Fruit fly (Drosophila melanogaster) whole organism, prepupa: ENCODE results near the gene RpL36.

Source experiments
- Blimp-1 ChIP-seq: fragments of 200-800 bp; sonication (Bioruptor generic); optimal IDR thresholded peaks from 3 replicates; lab custom pipeline; 2017; ENCODE audit warnings: missing biosample characterization, missing genetic modification characterization, mild to moderate bottlenecking, moderate library complexity, missing genetic modification reagents
- CG10631 ChIP-seq: fragments of 200-800 bp; sonication (Bioruptor generic); optimal IDR thresholded peaks from 2 replicates; lab custom pipeline; 2016; ENCODE audit warnings: missing biosample characterization, missing genetic modification characterization
- CG10669 ChIP-seq: fragments of 200-800 bp; sonication (Bioruptor generic); optimal IDR thresholded peaks from 3 replicates; lab custom pipeline; 2018; ENCODE audit warnings: missing biosample characterization, mild to moderate bottlenecking, missing genetic modification characterization, moderate library complexity
- CG11294 ChIP-seq: fragments of 200-800 bp; sonication (Bioruptor generic); IDR thresholded peaks from 2 replicates; pipeline ENCODE4 v1.3.6; 2022; ENCODE audit warnings: missing biosample characterization, missing genetic modification characterization
- CG11762 ChIP-seq: fragments of 200-800 bp; sonication (Bioruptor generic); optimal IDR thresholded peaks from 3 replicates; lab custom pipeline; 2016; ENCODE audit warnings: missing biosample characterization, missing genetic modification characterization; ENCODE audit not compliant: insufficient read depth
- CG11902 ChIP-seq: fragments of 200-800 bp; sonication (Bioruptor generic); optimal IDR thresholded peaks from 3 replicates; lab custom pipeline; 2016; ENCODE audit warnings: missing biosample characterization, missing genetic modification characterization
- CG1621 ChIP-seq: fragments of 200-800 bp; sonication (Bioruptor generic); optimal IDR thresholded peaks from 3 replicates; lab custom pipeline; 2018; ENCODE audit warnings: missing biosample characterization, mild to moderate bottlenecking, missing genetic modification characterization
- CG3032 ChIP-seq: fragments of 200-800 bp; optimal IDR thresholded peaks from 2 replicates; lab custom pipeline; 2019; ENCODE audit warnings: missing biosample characterization, mild to moderate bottlenecking, missing genetic modification characterization, moderate library complexity
- CG34406 ChIP-seq: fragments of 200-800 bp; sonication (Bioruptor generic); optimal IDR thresholded peaks from 3 replicates; lab custom pipeline; 2016; ENCODE audit warnings: missing biosample characterization, missing genetic modification characterization
- CG6276 ChIP-seq: fragments of 200-800 bp; sonication (Bioruptor generic); optimal IDR thresholded peaks from 2 replicates; lab custom pipeline; 2017; ENCODE audit warnings: missing biosample characterization, mild to moderate bottlenecking, missing genetic modification characterization
- CG6792 ChIP-seq: fragments of 200-800 bp; sonication (Bioruptor generic); optimal IDR thresholded peaks from 3 replicates; lab custom pipeline; 2016; ENCODE audit warnings: missing biosample characterization, missing genetic modification characterization
- CG6854 ChIP-seq: fragments of 200-800 bp; sonication (Bioruptor generic); optimal IDR thresholded peaks from 2 replicates; lab custom pipeline; 2017; ENCODE audit warnings: missing biosample characterization, mild to moderate bottlenecking, missing genetic modification characterization
- CG8632 ChIP-seq: fragments of 200-800 bp; sonication (Bioruptor generic); optimal IDR thresholded peaks from 3 replicates; lab custom pipeline; 2016; ENCODE audit warnings: missing biosample characterization, missing genetic modification characterization
- Eip75B ChIP-seq: fragments of 200-800 bp; sonication (Bioruptor generic); optimal IDR thresholded peaks from 3 replicates; lab custom pipeline; 2016; ENCODE audit warnings: missing biosample characterization, missing genetic modification characterization
- Eip78C ChIP-seq: fragments of 200-800 bp; sonication (Bioruptor generic); peaks from one replicate; lab custom pipeline; 2016; ENCODE audit warnings: missing biosample characterization, missing genetic modification characterization
- Eip93F ChIP-seq: fragments of 200-800 bp; sonication (Bioruptor generic); optimal IDR thresholded peaks from 2 replicates; lab custom pipeline; 2016; ENCODE audit warnings: missing biosample characterization, mild to moderate bottlenecking, missing genetic modification characterization
- Hr4 ChIP-seq: fragments of 200-800 bp; sonication (Bioruptor generic); optimal IDR thresholded peaks from 3 replicates; lab custom pipeline; 2016; ENCODE audit warnings: missing biosample characterization, missing genetic modification characterization
- Sox102F ChIP-seq: fragments of 200-800 bp; sonication (Bioruptor generic); optimal IDR thresholded peaks from 2 replicates; lab custom pipeline; 2016; ENCODE audit warnings: missing biosample characterization, mild to moderate bottlenecking, missing genetic modification characterization
- Sox14 ChIP-seq: fragments of 200-800 bp; sonication (Bioruptor generic); optimal IDR thresholded peaks from 3 replicates; lab custom pipeline; 2016; ENCODE audit warnings: missing biosample characterization, missing genetic modification characterization
- acj6 ChIP-seq: fragments of 200-800 bp; sonication (Bioruptor generic); optimal IDR thresholded peaks from 3 replicates; lab custom pipeline; 2016; ENCODE audit warnings: missing biosample characterization, missing genetic modification characterization
- dsx ChIP-seq: fragments of 200-800 bp; optimal IDR thresholded peaks from 3 replicates; lab custom pipeline; 2019; ENCODE audit warnings: missing biosample characterization, mild to moderate bottlenecking, missing genetic modification characterization, moderate library complexity; ENCODE audit not compliant: poor library complexity, severe bottlenecking
- esn ChIP-seq: fragments of 200-800 bp; sonication (Bioruptor generic); optimal IDR thresholded peaks from 2 replicates; lab custom pipeline; 2016; ENCODE audit warnings: missing biosample characterization, mild to moderate bottlenecking, missing genetic modification characterization, moderate library complexity
- fd59A ChIP-seq: fragments of 200-800 bp; sonication (Bioruptor generic); optimal IDR thresholded peaks from 2 replicates; lab custom pipeline; 2017; ENCODE audit warnings: missing biosample characterization, mild to moderate bottlenecking, missing genetic modification characterization, missing genetic modification reagents
- fkh ChIP-seq: fragments of 200-800 bp; sonication (Bioruptor generic); optimal IDR thresholded peaks from 3 replicates; lab custom pipeline; 2017; ENCODE audit warnings: missing biosample characterization, mild to moderate bottlenecking, missing genetic modification characterization, moderate library complexity
- lz ChIP-seq: fragments of 200-800 bp; sonication (Bioruptor generic); optimal IDR thresholded peaks from 3 replicates; lab custom pipeline; 2016; ENCODE audit warnings: missing biosample characterization, missing genetic modification characterization
- pdm3 ChIP-seq: fragments of 200-800 bp; sonication (Bioruptor generic); optimal IDR thresholded peaks from 3 replicates; lab custom pipeline; 2016; ENCODE audit warnings: missing biosample characterization, missing genetic modification characterization
- salr ChIP-seq, 2 experiments: fragments of 200-800 bp; sonication (Bioruptor generic); optimal IDR thresholded peaks; 3 replicates each; lab custom pipeline; 2016 to 2018; ENCODE audit warnings: missing biosample characterization in 2 of 2, missing genetic modification characterization in 2 of 2, mild to moderate bottlenecking in 1 of 2
- ss ChIP-seq, 2 experiments: fragments of 200-800 bp; sonication (Bioruptor generic); optimal IDR thresholded peaks; 2 replicates in 1 of 2; 3 replicates in 1 of 2; lab custom pipeline; 2017 to 2018; ENCODE audit warnings: mild to moderate bottlenecking in 2 of 2, missing biosample characterization in 2 of 2, missing genetic modification characterization in 2 of 2, moderate library complexity in 1 of 2
- svp ChIP-seq: fragments of 200-800 bp; sonication (Bioruptor generic); peaks from one replicate; lab custom pipeline; 2016; ENCODE audit warnings: missing biosample characterization, missing genetic modification characterization
- topi ChIP-seq: fragments of 200-800 bp; sonication (Bioruptor generic); optimal IDR thresholded peaks from 3 replicates; lab custom pipeline; 2016; ENCODE audit warnings: missing biosample characterization, missing genetic modification characterization

RpL36 gene

dm6 chrX:636606-637530 is 7.6 kb upstream of the RpL36 start:
- peak; percentile 49 for TF ChIP-seq Sox14 (GFP tag; lab: Kevin White, UChicago)
- no peak for TF ChIP-seq acj6
- TF ChIP-seq dsx (GFP tag; lab: Kevin White, UChicago) = peak; percentile 41
- peak; percentile 63 for TF ChIP-seq Eip78C

dm6 chrX:635495-636142 is 6.3 kb upstream of the RpL36 start, which contains the start of gene Dredd:
Gene Dredd (minus strand): TSS chrX:635545.
- TF ChIP-seq Eip75B (GFP tag; lab: Kevin White, UChicago) = no peak
- TF ChIP-seq CG6276 (GFP tag; lab: Kevin White, UChicago) = no peak
- TF ChIP-seq CG11294 (GFP tag; lab: Robert Waterston, UW) = no peak
- TF ChIP-seq ss (GFP tag; optimal IDR thresholded peaks at IDR 0.05; lab: Kevin White, UChicago) = peak in 1 of 2 experiments; percentile 27
- TF ChIP-seq topi (GFP tag; lab: Kevin White, UChicago) = peak; percentile 14
- peak; percentile 67 for TF ChIP-seq Eip93F (GFP tag; lab: Kevin White, UChicago)
- no peak for TF ChIP-seq salr (GFP tag; optimal IDR thresholded peaks at IDR 0.05; lab: Kevin White, UChicago)
- TF ChIP-seq CG10669 (GFP tag; lab: Kevin White, UChicago) = no peak
- TF ChIP-seq Sox102F (GFP tag; lab: Kevin White, UChicago) = no peak
- no peak for TF ChIP-seq CG6854 (GFP tag; lab: Kevin White, UChicago)
- TF ChIP-seq svp = peak; percentile 84
- TF ChIP-seq esn (GFP tag; lab: Kevin White, UChicago) = peak; percentile 27
- peak; percentile 40 for TF ChIP-seq Eip78C
- TF ChIP-seq Sox14 (GFP tag; lab: Kevin White, UChicago) = peak; percentile 24

- TF ChIP-seq CG3032 (tag; lab: Kevin White, UChicago) = no peak
- TF ChIP-seq CG10631 = no peak
- TF ChIP-seq svp = peak; percentile 47
- no peak for TF ChIP-seq Eip93F (GFP tag; lab: Kevin White, UChicago)
- TF ChIP-seq ss (GFP tag; optimal IDR thresholded peaks at IDR 0.05; lab: Kevin White, UChicago) = peak in 1 of 2 experiments; percentile 18
- TF ChIP-seq CG11762 (GFP tag; lab: Kevin White, UChicago) = no peak
- no peak for TF ChIP-seq pdm3 (GFP tag; lab: Kevin White, UChicago)
- no peak for TF ChIP-seq Hr4 (GFP tag; lab: Kevin White, UChicago)
- peak; percentile 6 for TF ChIP-seq topi (GFP tag; lab: Kevin White, UChicago)
- no peak for TF ChIP-seq CG11902 (GFP tag; lab: Kevin White, UChicago)
- TF ChIP-seq Sox14 (GFP tag; lab: Kevin White, UChicago) = no peak
- TF ChIP-seq CG6276 (GFP tag; lab: Kevin White, UChicago) = no peak
- TF ChIP-seq fkh (GFP tag; lab: Kevin White, UChicago) = no peak
- no peak for TF ChIP-seq CG34406 (GFP tag; lab: Kevin White, UChicago)
- no peak for TF ChIP-seq CG1621 (tag; lab: Kevin White, UChicago)
- TF ChIP-seq Eip78C = peak; percentile 73
- no peak for TF ChIP-seq CG8632
- TF ChIP-seq CG11294 (GFP tag; lab: Robert Waterston, UW) = no peak
- peak; percentile 12 for TF ChIP-seq lz (GFP tag; lab: Kevin White, UChicago)
- no peak for TF ChIP-seq Blimp-1 (GFP tag; lab: Kevin White, UChicago)
- no peak for TF ChIP-seq fd59A (GFP tag; lab: Kevin White, UChicago)
- peak; percentile 3 for TF ChIP-seq esn (GFP tag; lab: Kevin White, UChicago)
Observed at dm6 chrX:625157-625627, 4.1 kb downstream of the RpL36 start, which contains the start of the genes CG13364 and Hinfp. Gene CG13364 (minus strand): TSS chrX:625203. Gene Hinfp (plus strand): TSS chrX:625542.

- TF ChIP-seq fkh (GFP tag; lab: Kevin White, UChicago) (no peak), lz (GFP tag; lab: Kevin White, UChicago) (no peak), CG6792 (no peak)
- TF ChIP-seq, all 60 proteins: peak for 0
Observed at dm6 chrX:623357-623756, 5.9 kb downstream of the RpL36 start, which contains the start of gene CG13369. Gene CG13369 (plus strand): TSS chrX:623468.
